Fruit fly (Drosophila melanogaster) whole organism, embryonic: ENCODE measurements around the gene Pa1.

Experiments
- C15 ChIP-seq: fragments of 200-800 bp; sonication (Bioruptor generic); IDR thresholded peaks from 3 replicates; pipeline ENCODE4 v1.3.6; 2022; ENCODE audit warnings: missing biosample characterization, missing genetic modification characterization
- CG1024 ChIP-seq: fragments of 200-800 bp; sonication (Bioruptor generic); IDR thresholded peaks from 2 replicates; pipeline ENCODE4 v1.3.6; 2022; ENCODE audit warnings: missing biosample characterization, missing genetic modification characterization
- CG10979 ChIP-seq: fragments of 200-800 bp; sonication (Bioruptor generic); optimal IDR thresholded peaks from 2 replicates; lab custom pipeline; 2018; ENCODE audit warnings: missing biosample characterization, mild to moderate bottlenecking, missing genetic modification characterization, moderate library complexity
- CG12391 ChIP-seq: fragments of 200-800 bp; sonication (Bioruptor generic); optimal IDR thresholded peaks from 3 replicates; lab custom pipeline; 2018; ENCODE audit warnings: missing biosample characterization, mild to moderate bottlenecking, missing genetic modification characterization, moderate library complexity
- CG12744 ChIP-seq: fragments of 200-800 bp; sonication (Bioruptor generic); optimal IDR thresholded peaks from 2 replicates; lab custom pipeline; 2016; ENCODE audit warnings: missing biosample characterization, missing genetic modification characterization
- CG12942 ChIP-seq: fragments of 200-800 bp; sonication (Bioruptor generic); optimal IDR thresholded peaks from 3 replicates; lab custom pipeline; 2016; ENCODE audit warnings: missing biosample characterization, missing genetic modification characterization
- CG13894 ChIP-seq: fragments of 200-800 bp; sonication (Bioruptor generic); optimal IDR thresholded peaks from 3 replicates; lab custom pipeline; 2018; ENCODE audit warnings: missing biosample characterization, mild to moderate bottlenecking, missing genetic modification characterization, moderate library complexity
- CG14710 ChIP-seq: fragments of 200-800 bp; sonication (Bioruptor generic); optimal IDR thresholded peaks from 3 replicates; lab custom pipeline; 2019; ENCODE audit warnings: missing biosample characterization, mild to moderate bottlenecking, missing genetic modification characterization, moderate library complexity
- CG14860 ChIP-seq: fragments of 200-800 bp; sonication (Bioruptor generic); IDR thresholded peaks from 3 replicates; pipeline ENCODE4 v1.3.6; 2022; ENCODE audit warnings: missing biosample characterization, missing genetic modification characterization; ENCODE audit not compliant: partially characterized antibody
- CG15073 ChIP-seq: fragments of 200-800 bp; sonication (Bioruptor generic); optimal IDR thresholded peaks from 2 replicates; lab custom pipeline; 2016; ENCODE audit warnings: missing biosample characterization, missing genetic modification characterization
- CG17328 ChIP-seq: fragments of 200-800 bp; sonication (Bioruptor generic); IDR thresholded peaks from 2 replicates; pipeline ENCODE4 v1.3.6; 2022; ENCODE audit warnings: missing biosample characterization, missing genetic modification characterization
- CG1792 ChIP-seq: fragments of 200-800 bp; sonication (Bioruptor generic); optimal IDR thresholded peaks from 2 replicates; lab custom pipeline; 2016; ENCODE audit warnings: missing biosample characterization, missing genetic modification characterization
- CG2202 ChIP-seq: fragments of 200-800 bp; sonication (Bioruptor generic); optimal IDR thresholded peaks from 2 replicates; lab custom pipeline; 2018; ENCODE audit warnings: missing biosample characterization, mild to moderate bottlenecking, missing genetic modification characterization
- CG3065 ChIP-seq: fragments of 200-800 bp; sonication (Bioruptor generic); optimal IDR thresholded peaks from 2 replicates; lab custom pipeline; 2016; ENCODE audit warnings: missing biosample characterization, missing genetic modification characterization
- CG4282 ChIP-seq: fragments of 200-800 bp; sonication (Bioruptor generic); optimal IDR thresholded peaks from 2 replicates; lab custom pipeline; 2016; ENCODE audit warnings: missing biosample characterization, missing genetic modification characterization
- CG5180 ChIP-seq: fragments of 200-800 bp; sonication (Bioruptor generic); optimal IDR thresholded peaks from 3 replicates; lab custom pipeline; 2017; ENCODE audit warnings: missing biosample characterization, missing genetic modification characterization, mild to moderate bottlenecking, moderate library complexity, missing genetic modification reagents
- CG6654 ChIP-seq: fragments of 200-800 bp; sonication (Bioruptor generic); optimal IDR thresholded peaks from 2 replicates; lab custom pipeline; 2017; ENCODE audit warnings: missing biosample characterization, mild to moderate bottlenecking, missing genetic modification characterization
- CG6689 ChIP-seq: fragments of 200-800 bp; sonication (Bioruptor generic); IDR thresholded peaks from 2 replicates; pipeline ENCODE4 v1.3.6; 2022; ENCODE audit warnings: missing biosample characterization, missing genetic modification characterization
- CG7928 ChIP-seq: fragments of 200-800 bp; sonication (Bioruptor generic); optimal IDR thresholded peaks from 2 replicates; lab custom pipeline; 2017; ENCODE audit warnings: missing biosample characterization, mild to moderate bottlenecking, missing genetic modification characterization
- Dfd ChIP-seq, 2 experiments: fragments of >200 bp; optimal IDR thresholded peaks; 2 replicates each; lab custom pipeline; 2017; ENCODE audit warnings: missing biosample characterization in 2 of 2, missing genetic modification characterization in 2 of 2
- Dref ChIP-seq: fragments of 200-800 bp; sonication (Bioruptor generic); IDR thresholded peaks from 2 replicates; pipeline ENCODE4 v1.3.6; 2022; ENCODE audit warnings: missing biosample characterization, missing genetic modification characterization
- Hmr ChIP-seq: fragments of 200-800 bp; sonication (Bioruptor generic); optimal IDR thresholded peaks from 3 replicates; lab custom pipeline; 2017; ENCODE audit warnings: mild to moderate bottlenecking, missing biosample characterization, missing genetic modification reagents, missing genetic modification characterization
- Hr39 ChIP-seq: fragments of >200 bp; optimal IDR thresholded peaks from 2 replicates; lab custom pipeline; 2017
- Neu2 ChIP-seq: fragments of 200-800 bp; sonication (Bioruptor generic); optimal IDR thresholded peaks from 3 replicates; lab custom pipeline; 2016; ENCODE audit warnings: missing biosample characterization, missing genetic modification characterization, borderline replicate concordance
- Nf-YB ChIP-seq: fragments of 200-800 bp; sonication (Bioruptor generic); optimal IDR thresholded peaks from 3 replicates; lab custom pipeline; 2019; ENCODE audit warnings: missing biosample characterization, mild to moderate bottlenecking, missing genetic modification characterization, moderate library complexity
- Ptx1 ChIP-seq: fragments of 200-800 bp; sonication (Bioruptor generic); IDR thresholded peaks from 2 replicates; pipeline ENCODE4 v1.3.6; 2022; ENCODE audit warnings: missing biosample characterization, missing genetic modification characterization
- Rx ChIP-seq: fragments of 200-800 bp; sonication (Bioruptor generic); IDR thresholded peaks from 2 replicates; pipeline ENCODE4 v1.3.6; 2022; ENCODE audit warnings: missing biosample characterization, missing genetic modification characterization
- Scr ChIP-seq: fragments of 200-800 bp; sonication (Bioruptor generic); IDR thresholded peaks from 2 replicates; pipeline ENCODE4 v1.3.6; 2022; ENCODE audit warnings: missing biosample characterization, missing genetic modification characterization; ENCODE audit not compliant: partially characterized antibody
- Sox100B ChIP-seq: fragments of 200-800 bp; sonication (Bioruptor generic); optimal IDR thresholded peaks from 3 replicates; lab custom pipeline; 2018; ENCODE audit warnings: missing biosample characterization, mild to moderate bottlenecking, missing genetic modification characterization
- Sry-δ ChIP-seq: fragments of 200-800 bp; sonication (Bioruptor generic); optimal IDR thresholded peaks from 2 replicates; lab custom pipeline; 2016; ENCODE audit warnings: missing biosample characterization, missing genetic modification characterization
- Ssrp ChIP-seq: fragments of 200-800 bp; sonication (Bioruptor generic); optimal IDR thresholded peaks from 2 replicates; lab custom pipeline; 2018; ENCODE audit warnings: missing biosample characterization, mild to moderate bottlenecking, missing genetic modification characterization, moderate library complexity
- Trl ChIP-seq, 3 experiments: fragments of >200 bp in 2 of 3; fragments of 200-800 bp in 1 of 3; sonication (Bioruptor generic) in 1 of 3; optimal IDR thresholded peaks; 2 replicates in 1 of 3; 3 replicates in 2 of 3; lab custom pipeline; 2016 to 2017; ENCODE audit warnings: missing biosample characterization in 1 of 3, missing genetic modification characterization in 1 of 3
- YL-1 ChIP-seq: fragments of 200-800 bp; sonication (Bioruptor generic); optimal IDR thresholded peaks from 3 replicates; lab custom pipeline; 2017; ENCODE audit warnings: missing biosample characterization, mild to moderate bottlenecking, missing genetic modification characterization
- ato ChIP-seq: fragments of 200-800 bp; sonication (Bioruptor generic); IDR thresholded peaks from 2 replicates; pipeline ENCODE4 v1.3.6; 2022; ENCODE audit warnings: missing biosample characterization, missing genetic modification characterization; ENCODE audit not compliant: partially characterized antibody
- bigmax ChIP-seq: fragments of 200-800 bp; sonication (Bioruptor generic); optimal IDR thresholded peaks from 2 replicates; lab custom pipeline; 2018; ENCODE audit warnings: missing biosample characterization, mild to moderate bottlenecking, missing genetic modification characterization
- bowl ChIP-seq: fragments of 200-800 bp; sonication (Bioruptor generic); IDR thresholded peaks from 2 replicates; pipeline ENCODE4 v1.3.6; 2022; ENCODE audit warnings: missing biosample characterization, missing genetic modification characterization
- chm ChIP-seq: fragments of 200-800 bp; sonication (Bioruptor generic); IDR thresholded peaks from 2 replicates; pipeline ENCODE4 v1.3.6; 2022; ENCODE audit warnings: missing biosample characterization, missing genetic modification characterization
- fd3F ChIP-seq: fragments of 200-800 bp; sonication (Bioruptor generic); optimal IDR thresholded peaks from 2 replicates; lab custom pipeline; 2018; ENCODE audit warnings: missing biosample characterization, mild to moderate bottlenecking, missing genetic modification characterization, moderate library complexity
- fd96Cb ChIP-seq: fragments of 200-800 bp; sonication (Bioruptor generic); optimal IDR thresholded peaks from 2 replicates; lab custom pipeline; 2018; ENCODE audit warnings: missing biosample characterization, mild to moderate bottlenecking, missing genetic modification characterization, moderate library complexity
- gem ChIP-seq: fragments of 200-800 bp; sonication (Bioruptor generic); optimal IDR thresholded peaks from 2 replicates; lab custom pipeline; 2019; ENCODE audit warnings: missing biosample characterization, mild to moderate bottlenecking, missing genetic modification characterization, moderate library complexity
- gsb-n ChIP-seq: fragments of 200-800 bp; sonication (Bioruptor generic); optimal IDR thresholded peaks from 3 replicates; lab custom pipeline; 2018; ENCODE audit warnings: missing biosample characterization, mild to moderate bottlenecking, missing genetic modification characterization
- ham ChIP-seq: fragments of 200-800 bp; sonication (Bioruptor generic); IDR thresholded peaks from 2 replicates; pipeline ENCODE4 v1.3.6; 2022; ENCODE audit warnings: missing biosample characterization, missing genetic modification characterization
- ken ChIP-seq: fragments of 200-800 bp; sonication (Bioruptor generic); IDR thresholded peaks from 3 replicates; pipeline ENCODE4 v1.3.6; 2022; ENCODE audit warnings: missing biosample characterization, missing genetic modification characterization
- knrl ChIP-seq: fragments of 200-800 bp; sonication (Bioruptor generic); IDR thresholded peaks from 3 replicates; pipeline ENCODE4 v1.3.6; 2022; ENCODE audit warnings: missing biosample characterization, missing genetic modification characterization; ENCODE audit not compliant: partially characterized antibody
- maf-S ChIP-seq: fragments of 200-800 bp; sonication (Bioruptor generic); optimal IDR thresholded peaks from 2 replicates; lab custom pipeline; 2016; ENCODE audit warnings: missing biosample characterization, missing genetic modification characterization
- mld ChIP-seq: fragments of 200-800 bp; sonication (Bioruptor generic); IDR thresholded peaks from 3 replicates; pipeline ENCODE4 v1.3.6; 2022; ENCODE audit warnings: missing biosample characterization, missing genetic modification characterization; ENCODE audit not compliant: partially characterized antibody
- repo ChIP-seq: fragments of 200-800 bp; sonication (Bioruptor generic); optimal IDR thresholded peaks from 2 replicates; lab custom pipeline; 2016; ENCODE audit warnings: missing biosample characterization, missing genetic modification characterization
- sr ChIP-seq: fragments of 200-800 bp; sonication (Bioruptor generic); IDR thresholded peaks from 3 replicates; pipeline ENCODE4 v1.3.6; 2022; ENCODE audit warnings: missing biosample characterization, missing genetic modification characterization
- tll ChIP-seq, 2 experiments: fragments of 200-800 bp in 1 of 2; fragments of >200 bp in 1 of 2; sonication (Bioruptor generic) in 1 of 2; optimal IDR thresholded peaks; 2 replicates each; lab custom pipeline; 2017 to 2019; ENCODE audit warnings: missing biosample characterization in 2 of 2, missing genetic modification characterization in 2 of 2, mild to moderate bottlenecking in 1 of 2, moderate library complexity in 1 of 2
- trem ChIP-seq: fragments of 200-800 bp; optimal IDR thresholded peaks from 3 replicates; lab custom pipeline; 2019; ENCODE audit warnings: missing biosample characterization, mild to moderate bottlenecking, missing genetic modification characterization, moderate library complexity
- trh ChIP-seq: fragments of 200-800 bp; sonication (Bioruptor generic); optimal IDR thresholded peaks from 2 replicates; lab custom pipeline; 2016; ENCODE audit warnings: missing biosample characterization, missing genetic modification characterization

The Pa1 gene

dm6 chrX:11370792-11371191 is 11.8 kb downstream of the Pa1 start (continued):
- TF ChIP-seq knrl (GFP tag; lab: Robert Waterston, UW) (no peak), CG6689 (peak; percentile 21; the same call in 1 of the 2 replicates), trh (GFP tag; lab: Kevin White, UChicago) (no peak), CG6654 (GFP tag; lab: Kevin White, UChicago) (no peak), CG3065 (GFP tag; lab: Kevin White, UChicago) (no peak), repo (GFP tag; lab: Kevin White, UChicago) (no peak), Dfd (GFP tag; optimal IDR thresholded peaks at IDR 0.05; lab: Kevin White, UChicago) (peak in 1 of 2 experiments; percentile 5), CG7928 (no peak), Dref (GFP tag; lab: Robert Waterston, UW) (no peak), YL-1 (GFP tag; lab: Kevin White, UChicago) (no peak), CG1792 (GFP tag; lab: Kevin White, UChicago) (no peak), gem (tag; lab: Kevin White, UChicago) (no peak), Ssrp (tag; lab: Kevin White, UChicago) (no peak), bigmax (GFP tag; lab: Kevin White, UChicago) (no peak), Neu2 (GFP tag; lab: Kevin White, UChicago) (no peak), maf-S (GFP tag; lab: Kevin White, UChicago) (no peak), Hr39 (lab: Kevin White, UChicago) (no peak), CG14860 (GFP tag; lab: Robert Waterston, UW) (no peak), CG14710 (no peak), C15 (GFP tag; lab: Robert Waterston, UW) (0 out of 3 replicates have a peak, but pooled peaks have one; percentile 37), CG10979 (tag; lab: Kevin White, UChicago) (peak; percentile 19), Rx (GFP tag; lab: Robert Waterston, UW) (no peak), Scr (GFP tag; lab: Robert Waterston, UW) (no peak), CG17328 (peak; percentile 39; the same call in 1 of the 2 replicates), CG12391 (tag; lab: Kevin White, UChicago) (no peak), CG2202 (tag; lab: Kevin White, UChicago) (no peak), CG4282 (GFP tag; lab: Kevin White, UChicago) (no peak), trem (tag; lab: Kevin White, UChicago) (no peak), CG13894 (tag; lab: Kevin White, UChicago) (no peak), Ptx1 (GFP tag; lab: Robert Waterston, UW) (peak; percentile 52; the same call in 1 of the 2 replicates), gsb-n (tag; lab: Kevin White, UChicago) (no peak), Sox100B (GFP tag; lab: Kevin White, UChicago) (no peak), CG15073 (GFP tag; lab: Kevin White, UChicago) (no peak), ham (GFP tag; lab: Robert Waterston, UW) (no peak), sr (no peak), Sry-δ (no peak), fd96Cb (tag; lab: Kevin White, UChicago) (no peak), CG12942 (no peak), CG1024 (GFP tag; lab: Robert Waterston, UW) (no peak), chm (GFP tag; lab: Robert Waterston, UW) (no peak), ken (GFP tag; lab: Robert Waterston, UW) (no peak), Hmr (GFP tag; lab: Kevin White, UChicago) (peak; percentile 0), ato (GFP tag; lab: Robert Waterston, UW) (no peak), Nf-YB (GFP tag; lab: Kevin White, UChicago) (no peak), CG12744 (GFP tag; lab: Kevin White, UChicago) (no peak), fd3F (GFP tag; lab: Kevin White, UChicago) (no peak), CG5180 (GFP tag; lab: Kevin White, UChicago) (no peak), bowl (no peak), mld (no peak), tll (GFP tag; optimal IDR thresholded peaks at IDR 0.05; lab: Kevin White, UChicago) (no peak), Trl (optimal IDR thresholded peaks at IDR 0.05; lab: Kevin White, UChicago) (no peak), Trl (GFP tag; optimal IDR thresholded peaks at IDR 0.05; lab: Kevin White, UChicago) (no peak)
